Fruit fly (Drosophila melanogaster) whole organism, prepupa: ENCODE measurements around the gene CG6026.

Source experiments
- CG10669 ChIP-seq: fragments of 200-800 bp; sonication (Bioruptor generic); optimal IDR thresholded peaks from 3 replicates; lab custom pipeline; 2018; ENCODE audit warnings: missing biosample characterization, mild to moderate bottlenecking, missing genetic modification characterization, moderate library complexity
- CG11294 ChIP-seq: fragments of 200-800 bp; sonication (Bioruptor generic); IDR thresholded peaks from 2 replicates; pipeline ENCODE4 v1.3.6; 2022; ENCODE audit warnings: missing biosample characterization, missing genetic modification characterization
- CG11762 ChIP-seq: fragments of 200-800 bp; sonication (Bioruptor generic); optimal IDR thresholded peaks from 3 replicates; lab custom pipeline; 2016; ENCODE audit warnings: missing biosample characterization, missing genetic modification characterization; ENCODE audit not compliant: insufficient read depth
- CG11902 ChIP-seq: fragments of 200-800 bp; sonication (Bioruptor generic); optimal IDR thresholded peaks from 3 replicates; lab custom pipeline; 2016; ENCODE audit warnings: missing biosample characterization, missing genetic modification characterization
- CG15336 ChIP-seq: fragments of 200-800 bp; sonication (Bioruptor generic); IDR thresholded peaks from 2 replicates; pipeline ENCODE4 v1.3.6; 2022; ENCODE audit warnings: missing biosample characterization, missing genetic modification characterization
- CG1621 ChIP-seq: fragments of 200-800 bp; sonication (Bioruptor generic); optimal IDR thresholded peaks from 3 replicates; lab custom pipeline; 2018; ENCODE audit warnings: missing biosample characterization, mild to moderate bottlenecking, missing genetic modification characterization
- CG16779 ChIP-seq: fragments of 200-800 bp; sonication (Bioruptor generic); optimal IDR thresholded peaks from 3 replicates; lab custom pipeline; 2017; ENCODE audit warnings: missing biosample characterization, mild to moderate bottlenecking, missing genetic modification characterization
- CG3032 ChIP-seq: fragments of 200-800 bp; optimal IDR thresholded peaks from 2 replicates; lab custom pipeline; 2019; ENCODE audit warnings: missing biosample characterization, mild to moderate bottlenecking, missing genetic modification characterization, moderate library complexity
- CG31627 ChIP-seq: fragments of 200-800 bp; sonication (Bioruptor generic); optimal IDR thresholded peaks from 3 replicates; lab custom pipeline; 2016; ENCODE audit warnings: missing biosample characterization, missing genetic modification characterization
- CG32006 ChIP-seq: fragments of 200-800 bp; sonication (Bioruptor generic); optimal IDR thresholded peaks from 3 replicates; lab custom pipeline; 2017; ENCODE audit warnings: missing biosample characterization, mild to moderate bottlenecking, missing genetic modification characterization
- CG3919 ChIP-seq: fragments of 200-800 bp; sonication (Bioruptor generic); optimal IDR thresholded peaks from 3 replicates; lab custom pipeline; 2016; ENCODE audit warnings: missing biosample characterization, missing genetic modification characterization
- CG4318 ChIP-seq: fragments of 200-800 bp; sonication (Bioruptor generic); optimal IDR thresholded peaks from 3 replicates; lab custom pipeline; 2017; ENCODE audit warnings: missing biosample characterization, mild to moderate bottlenecking, missing genetic modification characterization
- CG6163 ChIP-seq: fragments of 200-800 bp; sonication (Bioruptor generic); IDR thresholded peaks from 3 replicates; pipeline ENCODE4 v1.3.6; 2022; ENCODE audit warnings: missing biosample characterization, missing genetic modification characterization
- CG6276 ChIP-seq: fragments of 200-800 bp; sonication (Bioruptor generic); optimal IDR thresholded peaks from 2 replicates; lab custom pipeline; 2017; ENCODE audit warnings: missing biosample characterization, mild to moderate bottlenecking, missing genetic modification characterization
- CG6792 ChIP-seq: fragments of 200-800 bp; sonication (Bioruptor generic); optimal IDR thresholded peaks from 3 replicates; lab custom pipeline; 2016; ENCODE audit warnings: missing biosample characterization, missing genetic modification characterization
- CG6808 ChIP-seq: fragments of 200-800 bp; sonication (Bioruptor generic); optimal IDR thresholded peaks from 3 replicates; lab custom pipeline; 2017; ENCODE audit warnings: missing biosample characterization, missing genetic modification characterization, mild to moderate bottlenecking, moderate library complexity, missing genetic modification reagents
- CG6854 ChIP-seq: fragments of 200-800 bp; sonication (Bioruptor generic); optimal IDR thresholded peaks from 2 replicates; lab custom pipeline; 2017; ENCODE audit warnings: missing biosample characterization, mild to moderate bottlenecking, missing genetic modification characterization
- CG7368 ChIP-seq: fragments of 200-800 bp; sonication (Bioruptor generic); optimal IDR thresholded peaks from 3 replicates; lab custom pipeline; 2016; ENCODE audit warnings: missing biosample characterization, missing genetic modification characterization
- CG8319 ChIP-seq: fragments of 200-800 bp; sonication (Bioruptor generic); optimal IDR thresholded peaks from 3 replicates; lab custom pipeline; 2016; ENCODE audit warnings: missing biosample characterization, missing genetic modification characterization
- CG8632 ChIP-seq: fragments of 200-800 bp; sonication (Bioruptor generic); optimal IDR thresholded peaks from 3 replicates; lab custom pipeline; 2016; ENCODE audit warnings: missing biosample characterization, missing genetic modification characterization
- Eip75B ChIP-seq: fragments of 200-800 bp; sonication (Bioruptor generic); optimal IDR thresholded peaks from 3 replicates; lab custom pipeline; 2016; ENCODE audit warnings: missing biosample characterization, missing genetic modification characterization
- Ets21C ChIP-seq: fragments of 200-800 bp; sonication (Bioruptor generic); optimal IDR thresholded peaks from 3 replicates; lab custom pipeline; 2016; ENCODE audit warnings: missing biosample characterization, missing genetic modification characterization
- Ets96B ChIP-seq: fragments of 200-800 bp; optimal IDR thresholded peaks from 2 replicates; lab custom pipeline; 2019; ENCODE audit warnings: missing biosample characterization, mild to moderate bottlenecking, missing genetic modification characterization, moderate library complexity
- Hr38 ChIP-seq: sonication (Bioruptor generic); optimal IDR thresholded peaks from 2 replicates; lab custom pipeline; 2016; ENCODE audit warnings: missing biosample characterization, missing genetic modification characterization
- Hr39 ChIP-seq: fragments of 200-800 bp; sonication (Bioruptor generic); optimal IDR thresholded peaks from 2 replicates; lab custom pipeline; 2016; ENCODE audit warnings: missing biosample characterization, missing genetic modification characterization
- Met ChIP-seq: fragments of 200-800 bp; sonication (Bioruptor generic); optimal IDR thresholded peaks from 3 replicates; lab custom pipeline; 2016; ENCODE audit warnings: missing biosample characterization, missing genetic modification characterization
- OdsH ChIP-seq: fragments of 200-800 bp; sonication (Bioruptor generic); optimal IDR thresholded peaks from 3 replicates; lab custom pipeline; 2016; ENCODE audit warnings: missing biosample characterization, missing genetic modification characterization
- Smox ChIP-seq: fragments of 200-800 bp; sonication (Bioruptor generic); optimal IDR thresholded peaks from 3 replicates; lab custom pipeline; 2016; ENCODE audit warnings: missing biosample characterization, missing genetic modification characterization
- Sox102F ChIP-seq: fragments of 200-800 bp; sonication (Bioruptor generic); optimal IDR thresholded peaks from 2 replicates; lab custom pipeline; 2016; ENCODE audit warnings: missing biosample characterization, mild to moderate bottlenecking, missing genetic modification characterization
- Sox14 ChIP-seq: fragments of 200-800 bp; sonication (Bioruptor generic); optimal IDR thresholded peaks from 3 replicates; lab custom pipeline; 2016; ENCODE audit warnings: missing biosample characterization, missing genetic modification characterization
- Sox15 ChIP-seq: fragments of 200-800 bp; sonication (Bioruptor generic); optimal IDR thresholded peaks from 3 replicates; lab custom pipeline; 2016; ENCODE audit warnings: missing biosample characterization, missing genetic modification characterization
- acj6 ChIP-seq: fragments of 200-800 bp; sonication (Bioruptor generic); optimal IDR thresholded peaks from 3 replicates; lab custom pipeline; 2016; ENCODE audit warnings: missing biosample characterization, missing genetic modification characterization
- dac ChIP-seq: fragments of 200-800 bp; sonication (Bioruptor generic); optimal IDR thresholded peaks from 2 replicates; lab custom pipeline; 2017; ENCODE audit warnings: missing biosample characterization, mild to moderate bottlenecking, missing genetic modification characterization
- dsx ChIP-seq: fragments of 200-800 bp; optimal IDR thresholded peaks from 3 replicates; lab custom pipeline; 2019; ENCODE audit warnings: missing biosample characterization, mild to moderate bottlenecking, missing genetic modification characterization, moderate library complexity; ENCODE audit not compliant: poor library complexity, severe bottlenecking
- eg ChIP-seq: fragments of 200-800 bp; sonication (Bioruptor generic); IDR thresholded peaks from 3 replicates; pipeline ENCODE4 v1.3.6; 2022; ENCODE audit warnings: missing biosample characterization, missing genetic modification characterization
- fd59A ChIP-seq: fragments of 200-800 bp; sonication (Bioruptor generic); optimal IDR thresholded peaks from 2 replicates; lab custom pipeline; 2017; ENCODE audit warnings: missing biosample characterization, mild to moderate bottlenecking, missing genetic modification characterization, missing genetic modification reagents
- fd85E ChIP-seq: fragments of 200-800 bp; sonication (Bioruptor generic); optimal IDR thresholded peaks from 3 replicates; lab custom pipeline; 2016; ENCODE audit warnings: missing biosample characterization, missing genetic modification characterization
- lz ChIP-seq: fragments of 200-800 bp; sonication (Bioruptor generic); optimal IDR thresholded peaks from 3 replicates; lab custom pipeline; 2016; ENCODE audit warnings: missing biosample characterization, missing genetic modification characterization
- pdm3 ChIP-seq: fragments of 200-800 bp; sonication (Bioruptor generic); optimal IDR thresholded peaks from 3 replicates; lab custom pipeline; 2016; ENCODE audit warnings: missing biosample characterization, missing genetic modification characterization
- salr ChIP-seq, 2 experiments: fragments of 200-800 bp; sonication (Bioruptor generic); optimal IDR thresholded peaks; 3 replicates each; lab custom pipeline; 2016 to 2018; ENCODE audit warnings: missing biosample characterization in 2 of 2, missing genetic modification characterization in 2 of 2, mild to moderate bottlenecking in 1 of 2
- spab ChIP-seq: fragments of 200-800 bp; sonication (Bioruptor generic); optimal IDR thresholded peaks from 2 replicates; lab custom pipeline; 2017; ENCODE audit warnings: missing biosample characterization, mild to moderate bottlenecking, missing genetic modification characterization, missing genetic modification reagents
- ss ChIP-seq, 2 experiments: fragments of 200-800 bp; sonication (Bioruptor generic); optimal IDR thresholded peaks; 2 replicates in 1 of 2; 3 replicates in 1 of 2; lab custom pipeline; 2017 to 2018; ENCODE audit warnings: mild to moderate bottlenecking in 2 of 2, missing biosample characterization in 2 of 2, missing genetic modification characterization in 2 of 2, moderate library complexity in 1 of 2
- svp ChIP-seq: fragments of 200-800 bp; sonication (Bioruptor generic); peaks from one replicate; lab custom pipeline; 2016; ENCODE audit warnings: missing biosample characterization, missing genetic modification characterization
- topi ChIP-seq: fragments of 200-800 bp; sonication (Bioruptor generic); optimal IDR thresholded peaks from 3 replicates; lab custom pipeline; 2016; ENCODE audit warnings: missing biosample characterization, missing genetic modification characterization
- vri ChIP-seq: fragments of 200-800 bp; sonication (Bioruptor generic); optimal IDR thresholded peaks from 3 replicates; lab custom pipeline; 2016; ENCODE audit warnings: missing biosample characterization, mild to moderate bottlenecking, missing genetic modification characterization

CG6026 gene

DNA sequence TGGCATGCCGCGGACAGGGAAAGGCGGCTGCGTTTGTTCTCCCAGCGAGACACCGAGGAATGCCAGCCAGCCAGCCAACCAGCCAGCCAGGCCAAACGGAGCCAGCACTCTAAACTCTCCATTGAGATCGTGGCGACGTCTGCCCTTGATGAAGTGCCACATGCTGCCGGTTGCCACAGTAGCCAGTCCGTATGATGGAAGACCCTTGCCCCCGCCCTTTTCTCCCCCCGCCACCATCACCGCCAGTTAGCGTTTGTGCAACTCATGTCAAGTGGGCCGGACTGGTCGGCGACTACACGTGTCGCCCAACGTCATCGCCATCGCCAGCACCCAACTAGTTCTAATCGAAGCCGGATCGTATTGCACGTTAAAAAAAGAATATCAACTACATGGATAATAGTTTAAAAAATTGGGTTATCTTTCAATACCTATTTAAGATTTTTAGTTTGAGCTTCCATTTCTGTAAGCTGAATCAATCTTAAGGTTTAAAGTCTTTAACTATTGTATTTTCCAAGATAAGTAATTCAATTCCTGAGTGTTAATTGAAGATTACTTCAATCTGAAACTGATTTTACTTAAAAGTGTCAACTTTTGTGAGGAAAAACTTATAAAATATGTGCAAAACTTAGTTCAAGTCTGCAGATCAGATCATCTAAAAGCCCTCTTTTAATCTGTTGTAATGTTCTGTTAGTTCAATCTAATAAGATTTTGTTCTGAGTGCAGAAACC lies 37.0 kb downstream of the CG6026 start (continued):
- TF ChIP-seq CG11902 (GFP tag; lab: Kevin White, UChicago) (no peak), CG11762 (GFP tag; lab: Kevin White, UChicago) (no peak), CG1621 (tag; lab: Kevin White, UChicago) (no peak), Sox14 (GFP tag; lab: Kevin White, UChicago) (peak; percentile 34), Met (no peak), CG32006 (GFP tag; lab: Kevin White, UChicago) (peak; percentile 62), CG6808 (peak; percentile 48), lz (GFP tag; lab: Kevin White, UChicago) (no peak)

dm6 chr3R:19071951-19072350 lies 38.6 kb downstream of the CG6026 start:
- TF ChIP-seq CG10669 (GFP tag; lab: Kevin White, UChicago) (no peak), spab (GFP tag; lab: Kevin White, UChicago) (no peak), Eip75B (GFP tag; lab: Kevin White, UChicago) (no peak), CG6808 (no peak), CG4318 (GFP tag; lab: Kevin White, UChicago) (no peak), fd85E (GFP tag; lab: Kevin White, UChicago) (no peak), topi (GFP tag; lab: Kevin White, UChicago) (no peak), CG11902 (GFP tag; lab: Kevin White, UChicago) (no peak), salr (GFP tag; optimal IDR thresholded peaks at IDR 0.05; lab: Kevin White, UChicago) (no peak), Sox102F (GFP tag; lab: Kevin White, UChicago) (no peak), CG16779 (tag; lab: Kevin White, UChicago) (no peak), dac (GFP tag; lab: Kevin White, UChicago) (no peak), CG15336 (no peak), Sox14 (GFP tag; lab: Kevin White, UChicago) (no peak)

dm6 chr3R:19073002-19073401 lies 39.7 kb downstream of the CG6026 start:
- TF ChIP-seq svp (GFP tag; lab: Kevin White, UChicago) (peak; percentile 89), CG11294 (peak; percentile 89), lz (GFP tag; lab: Kevin White, UChicago) (peak; percentile 78), Ets96B (tag; lab: Kevin White, UChicago) (peak; percentile 91), dsx (peak; percentile 94), Eip75B (GFP tag; lab: Kevin White, UChicago) (peak; percentile 91), OdsH (peak; percentile 90), acj6 (GFP tag; lab: Kevin White, UChicago) (peak; percentile 90), CG8319 (GFP tag; lab: Kevin White, UChicago) (peak; percentile 62), dac (GFP tag; lab: Kevin White, UChicago) (peak; percentile 73), Sox102F (GFP tag; lab: Kevin White, UChicago) (peak; percentile 80), Smox (GFP tag; lab: Kevin White, UChicago) (peak; percentile 77), CG8632 (GFP tag; lab: Kevin White, UChicago) (peak; percentile 86), CG6276 (GFP tag; lab: Kevin White, UChicago) (peak; percentile 89), CG7368 (GFP tag; lab: Kevin White, UChicago) (peak; percentile 74), CG3919 (GFP tag; lab: Kevin White, UChicago) (peak; percentile 89), fd59A (GFP tag; lab: Kevin White, UChicago) (peak; percentile 87), salr (GFP tag; optimal IDR thresholded peaks at IDR 0.05; lab: Kevin White, UChicago) (peak; percentile 69 to 84), vri (GFP tag; lab: Kevin White, UChicago) (peak; percentile 2), ss (GFP tag; optimal IDR thresholded peaks at IDR 0.05; lab: Kevin White, UChicago) (peak; percentile 92 to 95), CG31627 (GFP tag; lab: Kevin White, UChicago) (peak; percentile 60), fd85E (GFP tag; lab: Kevin White, UChicago) (peak; percentile 23), Hr38 (GFP tag; lab: Kevin White, UChicago) (no peak), CG11762 (GFP tag; lab: Kevin White, UChicago) (peak; percentile 85), CG6792 (peak; percentile 78), Sox15 (peak; percentile 67), CG6163 (GFP tag; lab: Robert Waterston, UW) (peak; percentile 91), Ets21C (peak; percentile 59), CG6854 (GFP tag; lab: Kevin White, UChicago) (peak; percentile 39), Hr39 (GFP tag; lab: Kevin White, UChicago) (peak; percentile 64), eg (peak; percentile 91), pdm3 (GFP tag; lab: Kevin White, UChicago) (peak; percentile 89), CG3032 (tag; lab: Kevin White, UChicago) (peak; percentile 92), CG10669 (GFP tag; lab: Kevin White, UChicago) (peak; percentile 92)
